Fruit fly (Drosophila melanogaster) whole organism, embryonic: ENCODE results near the gene SNRPG.

Experiments used
- Adf1 ChIP-seq: fragments of 200-800 bp; sonication (Bioruptor generic); IDR thresholded peaks from 2 replicates; pipeline ENCODE4 v1.3.6; 2022; ENCODE audit warnings: missing biosample characterization, missing genetic modification characterization
- Antp ChIP-seq: fragments of 200-800 bp; sonication (Bioruptor generic); optimal IDR thresholded peaks from 3 replicates; lab custom pipeline; 2016; ENCODE audit warnings: missing biosample characterization, missing genetic modification characterization
- CG11247 ChIP-seq: fragments of 200-800 bp; sonication (Bioruptor generic); IDR thresholded peaks from 2 replicates; pipeline ENCODE4 v1.3.6; 2022; ENCODE audit warnings: missing biosample characterization, missing genetic modification characterization
- CG11456 ChIP-seq: fragments of 200-800 bp; sonication (Bioruptor generic); IDR thresholded peaks from 3 replicates; pipeline ENCODE4 v1.3.6; 2022; ENCODE audit warnings: missing biosample characterization, missing genetic modification characterization
- CG11560 ChIP-seq: fragments of 200-800 bp; sonication (Bioruptor generic); IDR thresholded peaks from 3 replicates; pipeline ENCODE4 v1.3.6; 2022; ENCODE audit warnings: missing biosample characterization, missing genetic modification characterization
- CG12744 ChIP-seq: fragments of 200-800 bp; sonication (Bioruptor generic); optimal IDR thresholded peaks from 2 replicates; lab custom pipeline; 2016; ENCODE audit warnings: missing biosample characterization, missing genetic modification characterization
- CG13287 ChIP-seq: fragments of 200-800 bp; sonication (Bioruptor generic); IDR thresholded peaks from 2 replicates; pipeline ENCODE4 v1.3.6; 2022; ENCODE audit warnings: missing biosample characterization, missing genetic modification characterization; ENCODE audit not compliant: partially characterized antibody
- CG15696 ChIP-seq: fragments of 200-800 bp; sonication (Bioruptor generic); optimal IDR thresholded peaks from 2 replicates; lab custom pipeline; 2019; ENCODE audit warnings: missing biosample characterization, mild to moderate bottlenecking, missing genetic modification characterization, moderate library complexity
- CG17359 ChIP-seq: fragments of 200-800 bp; sonication (Bioruptor generic); optimal IDR thresholded peaks from 3 replicates; lab custom pipeline; 2018; ENCODE audit warnings: missing biosample characterization, mild to moderate bottlenecking, missing genetic modification characterization, moderate library complexity
- CG17568 ChIP-seq: fragments of 200-800 bp; sonication (Bioruptor generic); optimal IDR thresholded peaks from 2 replicates; lab custom pipeline; 2018; ENCODE audit warnings: missing biosample characterization, mild to moderate bottlenecking, missing genetic modification characterization, moderate library complexity
- CG17612 ChIP-seq: fragments of 200-800 bp; sonication (Bioruptor generic); IDR thresholded peaks from 2 replicates; pipeline ENCODE4 v1.3.6; 2022; ENCODE audit warnings: missing biosample characterization, missing genetic modification characterization
- CG30431 ChIP-seq: fragments of 200-800 bp; sonication (Bioruptor generic); optimal IDR thresholded peaks from 2 replicates; lab custom pipeline; 2017; ENCODE audit warnings: missing biosample characterization, missing genetic modification characterization
- CG3281 ChIP-seq: fragments of 200-800 bp; sonication (Bioruptor generic); optimal IDR thresholded peaks from 3 replicates; lab custom pipeline; 2017; ENCODE audit warnings: missing biosample characterization, mild to moderate bottlenecking, missing genetic modification characterization
- CG3995 ChIP-seq: fragments of 200-800 bp; sonication (Bioruptor generic); optimal IDR thresholded peaks from 3 replicates; lab custom pipeline; 2016; ENCODE audit warnings: missing biosample characterization, missing genetic modification characterization
- CG4360 ChIP-seq: fragments of 200-800 bp; sonication (Bioruptor generic); IDR thresholded peaks from 2 replicates; pipeline ENCODE4 v1.3.6; 2022; ENCODE audit warnings: missing biosample characterization, missing genetic modification characterization
- CG4820 ChIP-seq: fragments of 200-800 bp; sonication (Bioruptor generic); optimal IDR thresholded peaks from 3 replicates; lab custom pipeline; 2016; ENCODE audit warnings: missing biosample characterization, missing genetic modification characterization
- CG6683 ChIP-seq: fragments of 200-800 bp; sonication (Bioruptor generic); optimal IDR thresholded peaks from 2 replicates; lab custom pipeline; 2017; ENCODE audit warnings: missing biosample characterization, mild to moderate bottlenecking, missing genetic modification characterization, missing genetic modification reagents
- CG6689 ChIP-seq: fragments of 200-800 bp; sonication (Bioruptor generic); IDR thresholded peaks from 2 replicates; pipeline ENCODE4 v1.3.6; 2022; ENCODE audit warnings: missing biosample characterization, missing genetic modification characterization
- CG7786 ChIP-seq: fragments of 200-800 bp; sonication (Bioruptor generic); optimal IDR thresholded peaks from 2 replicates; lab custom pipeline; 2016; ENCODE audit warnings: missing biosample characterization, missing genetic modification characterization
- CG7963 ChIP-seq: fragments of 200-800 bp; sonication (Bioruptor generic); IDR thresholded peaks from 3 replicates; pipeline ENCODE4 v1.3.6; 2022; ENCODE audit warnings: missing biosample characterization, missing genetic modification characterization; ENCODE audit not compliant: partially characterized antibody
- Camta ChIP-seq: fragments of 200-800 bp; sonication (Bioruptor generic); optimal IDR thresholded peaks from 2 replicates; lab custom pipeline; 2016; ENCODE audit warnings: missing biosample characterization, missing genetic modification characterization
- Doc3 ChIP-seq: fragments of 200-800 bp; sonication (Bioruptor generic); IDR thresholded peaks from 3 replicates; pipeline ENCODE4 v1.3.6; 2022; ENCODE audit warnings: missing biosample characterization, missing genetic modification characterization; ENCODE audit not compliant: partially characterized antibody
- Fer1 ChIP-seq: fragments of 200-800 bp; sonication (Bioruptor generic); optimal IDR thresholded peaks from 2 replicates; lab custom pipeline; 2017; ENCODE audit warnings: missing biosample characterization, mild to moderate bottlenecking, missing genetic modification characterization
- Hr51 ChIP-seq, 2 experiments: fragments of 200-800 bp; sonication (Bioruptor generic); optimal IDR thresholded peaks; 2 replicates in 1 of 2; 3 replicates in 1 of 2; lab custom pipeline; 2016 to 2018; ENCODE audit warnings: missing biosample characterization in 2 of 2, missing genetic modification characterization in 2 of 2, mild to moderate bottlenecking in 1 of 2, moderate library complexity in 1 of 2
- Med ChIP-seq: fragments of 200-800 bp; sonication (Bioruptor generic); peaks from one replicate; lab custom pipeline; 2016; ENCODE audit warnings: missing biosample characterization, missing genetic modification characterization, mild to moderate bottlenecking, inconsistent platforms, moderate library complexity
- Pdp1 ChIP-seq, 2 experiments: fragments of 200-800 bp; sonication (Bioruptor generic); optimal IDR thresholded peaks; 3 replicates each; lab custom pipeline; 2016; ENCODE audit warnings: missing biosample characterization in 2 of 2, missing genetic modification characterization in 2 of 2, mild to moderate bottlenecking in 1 of 2, moderate library complexity in 1 of 2
- Spps ChIP-seq: fragments of 200-800 bp; sonication (Bioruptor generic); optimal IDR thresholded peaks from 2 replicates; lab custom pipeline; 2018; ENCODE audit warnings: missing biosample characterization, mild to moderate bottlenecking, missing genetic modification characterization
- Sry-β ChIP-seq: fragments of 200-800 bp; sonication (Bioruptor generic); optimal IDR thresholded peaks from 2 replicates; lab custom pipeline; 2018; ENCODE audit warnings: missing biosample characterization, mild to moderate bottlenecking, missing genetic modification characterization, moderate library complexity
- TFAM ChIP-seq: fragments of 200-800 bp; sonication (Bioruptor generic); optimal IDR thresholded peaks from 2 replicates; lab custom pipeline; 2017; ENCODE audit warnings: missing biosample characterization, missing genetic modification characterization, inconsistent platforms
- Taf1 ChIP-seq: fragments of 200-800 bp; sonication (Bioruptor generic); IDR thresholded peaks from 2 replicates; pipeline ENCODE4 v1.3.6; 2022; ENCODE audit warnings: missing biosample characterization, missing genetic modification characterization
- Xrp1 ChIP-seq: fragments of 200-800 bp; sonication (Bioruptor generic); IDR thresholded peaks from 2 replicates; pipeline ENCODE4 v1.3.6; 2022; ENCODE audit warnings: missing biosample characterization, missing genetic modification characterization
- ara ChIP-seq: fragments of 200-800 bp; sonication (Bioruptor generic); IDR thresholded peaks from 2 replicates; pipeline ENCODE4 v1.3.6; 2022; ENCODE audit warnings: missing biosample characterization, missing genetic modification characterization
- ato ChIP-seq: fragments of 200-800 bp; sonication (Bioruptor generic); IDR thresholded peaks from 2 replicates; pipeline ENCODE4 v1.3.6; 2022; ENCODE audit warnings: missing biosample characterization, missing genetic modification characterization; ENCODE audit not compliant: partially characterized antibody
- bbx ChIP-seq: fragments of 200-800 bp; sonication (Bioruptor generic); IDR thresholded peaks from 2 replicates; pipeline ENCODE4 v1.3.6; 2022; ENCODE audit warnings: missing biosample characterization, missing genetic modification characterization; ENCODE audit not compliant: partially characterized antibody
- chinmo ChIP-seq: fragments of 200-800 bp; sonication (Bioruptor generic); IDR thresholded peaks from 4 replicates; pipeline ENCODE4 v1.3.6; 2022; ENCODE audit warnings: missing biosample characterization, missing genetic modification characterization; ENCODE audit not compliant: partially characterized antibody
- dan ChIP-seq: fragments of 200-800 bp; sonication (Bioruptor generic); IDR thresholded peaks from 2 replicates; pipeline ENCODE4 v1.3.6; 2022; ENCODE audit warnings: missing biosample characterization, missing genetic modification characterization
- dimm ChIP-seq: fragments of 200-800 bp; sonication (Bioruptor generic); IDR thresholded peaks from 2 replicates; pipeline ENCODE4 v1.3.6; 2022; ENCODE audit warnings: missing biosample characterization, missing genetic modification characterization
- disco-r ChIP-seq: fragments of 200-800 bp; sonication (Bioruptor generic); optimal IDR thresholded peaks from 2 replicates; lab custom pipeline; 2016; ENCODE audit warnings: missing biosample characterization, missing genetic modification characterization
- eyg ChIP-seq: fragments of 200-800 bp; sonication (Bioruptor generic); optimal IDR thresholded peaks from 3 replicates; lab custom pipeline; 2016; ENCODE audit warnings: missing biosample characterization, missing genetic modification characterization
- gce ChIP-seq: fragments of 200-800 bp; sonication (Bioruptor generic); IDR thresholded peaks from 3 replicates; pipeline ENCODE4 v1.3.6; 2022; ENCODE audit warnings: missing biosample characterization, missing genetic modification characterization
- mam ChIP-seq: fragments of 200-800 bp; sonication (Bioruptor generic); optimal IDR thresholded peaks from 3 replicates; lab custom pipeline; 2016; ENCODE audit warnings: missing biosample characterization, missing genetic modification characterization
- pfk ChIP-seq: fragments of 200-800 bp; sonication (Bioruptor generic); optimal IDR thresholded peaks from 2 replicates; lab custom pipeline; 2018; ENCODE audit warnings: missing biosample characterization, mild to moderate bottlenecking, missing genetic modification characterization, moderate library complexity
- pnt ChIP-seq: fragments of 200-800 bp; sonication (Bioruptor generic); optimal IDR thresholded peaks from 3 replicates; lab custom pipeline; 2016; ENCODE audit warnings: missing biosample characterization, missing genetic modification characterization
- ranshi ChIP-seq: fragments of 200-800 bp; sonication (Bioruptor generic); IDR thresholded peaks from 2 replicates; pipeline ENCODE4 v1.3.6; 2022; ENCODE audit warnings: missing biosample characterization, missing genetic modification characterization
- sob ChIP-seq: fragments of 200-800 bp; sonication (Bioruptor generic); IDR thresholded peaks from 2 replicates; pipeline ENCODE4 v1.3.6; 2022; ENCODE audit warnings: missing biosample characterization, missing genetic modification characterization
- stwl ChIP-seq: fragments of 200-800 bp; sonication (Bioruptor generic); optimal IDR thresholded peaks from 3 replicates; lab custom pipeline; 2018; ENCODE audit warnings: missing biosample characterization, mild to moderate bottlenecking, missing genetic modification characterization, moderate library complexity
- vnd ChIP-seq: fragments of 200-800 bp; sonication (Bioruptor generic); IDR thresholded peaks from 3 replicates; pipeline ENCODE4 v1.3.6; 2022; ENCODE audit warnings: missing biosample characterization, missing genetic modification characterization; ENCODE audit not compliant: partially characterized antibody

Gene SNRPG

DNA sequence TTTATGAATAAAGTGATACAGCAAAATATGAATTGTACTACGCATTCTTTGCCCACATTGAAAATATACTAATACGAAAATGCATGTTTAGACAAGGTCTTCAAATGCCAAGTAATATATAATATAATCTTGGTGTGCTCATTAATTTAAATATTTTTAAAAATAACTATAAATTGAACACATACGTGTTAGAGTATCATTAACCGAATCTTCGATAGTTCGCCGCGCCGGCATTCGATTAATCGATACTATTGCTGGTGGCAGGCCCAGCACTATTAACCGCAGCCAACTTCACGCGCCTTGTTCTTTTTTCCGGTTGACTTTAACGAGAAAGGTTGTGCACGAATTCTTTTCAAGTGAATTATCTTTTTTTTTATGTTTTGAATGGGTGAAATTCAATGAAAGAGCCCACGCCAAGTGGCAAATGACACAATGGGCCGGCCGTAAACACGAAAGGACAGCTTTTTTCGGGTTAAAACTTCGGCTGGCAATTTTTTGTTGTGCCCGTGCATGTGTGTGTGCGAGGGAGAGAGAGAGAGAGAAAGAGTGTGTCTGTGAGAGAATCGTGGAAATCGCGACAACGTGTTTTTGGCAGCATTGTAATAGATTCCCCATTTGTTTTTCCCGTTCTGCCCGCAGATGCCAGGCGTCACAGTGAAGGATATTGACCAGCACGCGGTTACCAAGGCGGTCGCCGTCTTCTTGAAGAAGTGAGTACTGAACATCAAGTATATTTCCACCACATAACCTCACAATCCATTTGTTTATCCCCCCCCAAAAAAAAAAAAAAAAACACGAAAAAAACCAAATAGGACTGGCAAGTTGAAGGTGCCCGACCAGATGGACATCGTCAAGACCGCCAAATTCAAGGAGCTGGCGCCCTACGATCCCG, 2.4 kb downstream of the SNRPG start, which contains the start of gene RpS19a (continued):
- TF ChIP-seq bbx (GFP tag; lab: Robert Waterston, UW) (peak; percentile 11), gce (GFP tag; lab: Robert Waterston, UW) (peak; percentile 84), Xrp1 (no peak), CG17568 (peak; percentile 92), Hr51 (GFP tag; optimal IDR thresholded peaks at IDR 0.05; lab: Kevin White, UChicago) (peak; percentile 49 to 50), TFAM (GFP tag; lab: Kevin White, UChicago) (no peak), pfk (GFP tag; lab: Kevin White, UChicago) (peak; percentile 80), CG17359 (tag; lab: Kevin White, UChicago) (peak; percentile 62), Med (GFP tag; lab: Kevin White, UChicago) (peak; percentile 97), mam (no peak), disco-r (GFP tag; lab: Kevin White, UChicago) (peak; percentile 56), Fer1 (peak; percentile 89), dan (GFP tag; lab: Robert Waterston, UW) (no peak), dimm (GFP tag; lab: Robert Waterston, UW) (0 out of 2 replicates have a peak, but pooled peaks have one; percentile 20)

DNA sequence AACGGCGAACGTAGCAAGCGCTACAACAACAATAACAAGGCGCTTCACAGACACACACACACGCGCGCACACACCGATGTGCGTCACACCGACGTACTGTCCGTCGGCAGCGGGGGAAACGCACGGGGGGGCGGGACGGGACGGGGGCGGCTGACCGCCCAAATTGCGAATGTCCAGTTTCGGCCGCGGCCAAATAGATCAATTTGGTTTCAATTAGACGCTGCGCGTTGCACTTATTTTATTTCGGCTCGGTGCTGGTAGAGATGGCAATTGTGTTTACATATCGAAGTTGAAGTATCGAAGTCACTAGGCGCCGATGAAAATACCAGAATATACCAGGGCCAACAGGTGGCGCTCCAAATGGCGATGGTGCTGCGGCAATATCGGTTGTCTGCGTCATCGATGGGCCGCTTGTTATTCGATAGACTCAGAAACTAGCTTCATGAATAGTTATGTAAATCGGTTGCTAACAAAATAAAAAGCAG, 3.1 kb downstream of the SNRPG start, which contains the start of gene Rok:
TSS of gene Rok (minus strand) at position 309 of the 485 bp plus-strand sequence.
- no peak for TF ChIP-seq Spps (tag; lab: Kevin White, UChicago)
- TF ChIP-seq CG15696 (tag; lab: Kevin White, UChicago): no peak
- peak; percentile 77 for TF ChIP-seq CG13287 (GFP tag; lab: Robert Waterston, UW)
- TF ChIP-seq CG3281 (GFP tag; lab: Kevin White, UChicago): no peak
- TF ChIP-seq CG11456: peak; percentile 33; the same call in 1 of the 3 replicates
- TF ChIP-seq eyg (GFP tag; lab: Kevin White, UChicago): no peak
- no peak for TF ChIP-seq CG7786 (GFP tag; lab: Kevin White, UChicago)
- peak; percentile 96 for TF ChIP-seq CG4360 (GFP tag; lab: Robert Waterston, UW)
- peak; percentile 96; the same call in 2 of the 3 replicates for TF ChIP-seq CG11560
- no peak for TF ChIP-seq ara (GFP tag; lab: Robert Waterston, UW)
- TF ChIP-seq CG6683: no peak
- TF ChIP-seq Sry-β: no peak
- TF ChIP-seq stwl (tag; lab: Kevin White, UChicago): peak; percentile 27
- TF ChIP-seq vnd (GFP tag; lab: Robert Waterston, UW): peak; percentile 75
- no peak for TF ChIP-seq pnt (GFP tag; lab: Kevin White, UChicago)
- peak; percentile 76; the same call in 3 of the 4 replicates for TF ChIP-seq chinmo
- TF ChIP-seq sob (GFP tag; lab: Robert Waterston, UW): no peak
- TF ChIP-seq CG3995 (GFP tag; lab: Kevin White, UChicago): no peak
- no peak for TF ChIP-seq CG6689 (GFP tag; lab: Robert Waterston, UW)
- no peak for TF ChIP-seq CG12744 (GFP tag; lab: Kevin White, UChicago)
- no peak for TF ChIP-seq Camta (GFP tag; lab: Kevin White, UChicago)
- no peak for TF ChIP-seq CG30431 (GFP tag; lab: Kevin White, UChicago)
- peak in 1 of 2 experiments; percentile 46 for TF ChIP-seq Pdp1 (GFP tag; optimal IDR thresholded peaks at IDR 0.05; lab: Kevin White, UChicago)
- TF ChIP-seq Taf1: no peak
- TF ChIP-seq Doc3: peak; percentile 60; the same call in 1 of the 3 replicates
- peak; percentile 53 for TF ChIP-seq Adf1 (GFP tag; lab: Robert Waterston, UW)
- TF ChIP-seq Antp (GFP tag; lab: Kevin White, UChicago): peak; percentile 9
- TF ChIP-seq CG17612 (GFP tag; lab: Robert Waterston, UW): no peak
- 0 out of 2 replicates have a peak, but pooled peaks have one; percentile 34 for TF ChIP-seq ato (GFP tag; lab: Robert Waterston, UW)
- no peak for TF ChIP-seq CG11247
- TF ChIP-seq ranshi (GFP tag; lab: Robert Waterston, UW): no peak; the same call in 1 of the 2 replicates
- TF ChIP-seq CG4820 (GFP tag; lab: Kevin White, UChicago): no peak
- peak; percentile 75 for TF ChIP-seq CG7963 (GFP tag; lab: Robert Waterston, UW)
